Worm (Caenorhabditis elegans): ENCODE results near the gene cdc-25.2.

cdc-25.2 gene

DNA sequence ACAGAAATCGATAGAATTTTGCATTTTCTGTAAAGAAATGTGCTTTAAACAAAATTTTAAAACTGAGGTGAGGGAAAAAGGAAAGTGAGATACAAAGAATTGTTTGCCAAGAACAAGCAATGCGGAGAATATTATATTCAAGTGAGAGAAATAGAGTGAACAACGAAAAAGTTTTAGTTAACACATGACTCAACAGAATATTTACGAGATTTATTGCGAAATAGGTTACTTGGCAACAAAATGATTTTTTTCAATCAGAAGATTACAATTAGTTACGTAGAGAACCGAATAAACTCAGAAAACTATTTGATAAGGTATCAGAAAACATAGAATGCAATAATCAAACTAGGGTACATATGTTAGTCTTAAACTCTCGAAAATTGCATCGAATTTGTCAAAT, 54.6 kb downstream of the cdc-25.2 start, which contains the start of gene nhr-117:
Gene nhr-117, minus strand, starts transcription at position 27 of the 400 bp plus-strand sequence.
- TF ChIP-seq T07F8.4 (tag; optimal IDR thresholded peaks at IDR 0.05), result no peak
- TF ChIP-seq cebp-1 (GFP tag; IDR thresholded peaks at IDR 0.05), result peak; percentile 86
- TF ChIP-seq cebp-1 (tag; optimal IDR thresholded peaks at IDR 0.05), result peak; percentile 95
- no peak for TF ChIP-seq T26A5.8 (tag; optimal IDR thresholded peaks at IDR 0.05)
- peak; percentile 1 for TF ChIP-seq attf-5 (GFP tag; optimal IDR thresholded peaks at IDR 0.05)
- TF ChIP-seq aptf-2 (GFP tag; conservative IDR thresholded peaks at IDR 0.05), result no peak
- TF ChIP-seq madf-3 (GFP tag; IDR thresholded peaks at IDR 0.05), result no peak
- no peak for TF ChIP-seq dpl-1 (GFP tag; optimal IDR thresholded peaks at IDR 0.05)
- TF ChIP-seq ceh-79 (tag; optimal IDR thresholded peaks at IDR 0.05), result no peak
- TF ChIP-seq let-607 (tag; optimal IDR thresholded peaks at IDR 0.05), result no peak
- no peak for TF ChIP-seq dpff-1 (tag; optimal IDR thresholded peaks at IDR 0.05)
- TF ChIP-seq gei-17 (GFP tag; optimal IDR thresholded peaks at IDR 0.05), result no peak
- TF ChIP-seq F39B2.1 (GFP tag; IDR thresholded peaks at IDR 0.05), result no peak
- TF ChIP-seq hsf-1 (GFP tag; IDR thresholded peaks at IDR 0.05), result no peak
- no peak for TF ChIP-seq dox-1 (GFP tag; IDR thresholded peaks at IDR 0.05)

DNA sequence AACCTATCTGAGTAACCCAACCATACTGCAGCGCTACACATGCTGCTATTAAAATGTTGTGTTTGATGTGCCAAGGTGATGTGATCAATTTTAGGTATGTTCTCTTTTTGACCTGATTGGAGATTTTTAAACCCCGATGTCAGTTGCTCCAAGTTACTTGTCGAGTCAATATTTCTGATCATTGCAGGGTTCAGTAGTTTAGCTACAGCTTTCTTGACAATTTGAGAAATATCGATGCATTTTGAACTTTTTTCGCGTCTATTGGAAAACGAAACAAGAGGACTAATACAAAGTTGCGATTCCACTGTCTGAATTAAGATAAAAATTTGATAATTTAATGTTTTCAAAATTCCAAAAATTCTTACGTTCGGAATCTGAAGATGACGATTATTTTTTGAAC, 56.6 kb downstream of the cdc-25.2 start:
- TF ChIP-seq snpc-3.4 (tag; optimal IDR thresholded peaks at IDR 0.05) (no peak), zfh-2 (GFP tag; conservative IDR thresholded peaks at IDR 0.05) (no peak), aptf-3 (GFP tag; IDR thresholded peaks at IDR 0.05) (no peak), hmg-20 (GFP tag; IDR thresholded peaks at IDR 0.05) (no peak), mcd-1 (GFP tag; IDR thresholded peaks at IDR 0.05) (no peak), dox-1 (GFP tag; IDR thresholded peaks at IDR 0.05) (no peak), athp-1 (tag; optimal IDR thresholded peaks at IDR 0.05) (no peak), Y53F4B.3 (GFP tag; IDR thresholded peaks at IDR 0.05) (no peak), ztf-22 (GFP tag; optimal IDR thresholded peaks at IDR 0.05) (no peak), nhr-179 (tag; optimal IDR thresholded peaks at IDR 0.05) (no peak), hlh-12 (tag; optimal IDR thresholded peaks at IDR 0.05) (no peak), mel-28 (tag; optimal IDR thresholded peaks at IDR 0.05; ENCODE audit: borderline replicate concordance) (no peak)

DNA sequence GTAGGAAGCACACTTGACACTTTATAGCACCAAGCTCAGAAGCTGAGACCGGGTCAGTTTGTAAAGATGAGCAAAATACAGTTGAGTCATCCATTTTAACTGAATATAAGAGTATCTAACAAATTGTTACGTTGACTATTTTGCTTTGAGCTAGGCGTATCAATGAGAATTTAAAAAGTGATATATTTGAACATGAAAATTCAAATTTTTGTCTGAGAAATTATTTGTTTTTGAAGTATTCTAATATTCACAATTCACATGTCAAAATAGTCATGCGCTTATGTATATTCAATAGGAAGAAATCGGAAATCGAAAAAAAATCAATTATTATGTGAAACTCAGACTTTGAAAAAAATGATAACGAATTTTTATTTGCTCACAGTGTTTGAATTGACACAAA, 57.5 kb downstream of the cdc-25.2 start, which contains the start of gene nhr-110:
Gene nhr-110, minus strand, starts transcription at position 101 of the 400 bp plus-strand sequence.
- no peak for TF ChIP-seq let-526 (GFP tag; IDR thresholded peaks at IDR 0.05)
- TF ChIP-seq T26A5.8 (tag; optimal IDR thresholded peaks at IDR 0.05), result no peak
- no peak for TF ChIP-seq F10E7.11 (tag; optimal IDR thresholded peaks at IDR 0.05)
- TF ChIP-seq rpc-1 (optimal IDR thresholded peaks at IDR 0.05), result no peak
- TF ChIP-seq rpc-1 (tag; optimal IDR thresholded peaks at IDR 0.05), result no peak
- no peak for TF ChIP-seq hmg-1.2 (GFP tag; IDR thresholded peaks at IDR 0.05)
- TF ChIP-seq repo-1 (tag; optimal IDR thresholded peaks at IDR 0.05), result no peak
- TF ChIP-seq ceh-79 (tag; optimal IDR thresholded peaks at IDR 0.05), result no peak
- TF ChIP-seq D2030.7 (GFP tag; IDR thresholded peaks at IDR 0.05), result no peak
- no peak for TF ChIP-seq sptf-2 (GFP tag; optimal IDR thresholded peaks at IDR 0.05)
- TF ChIP-seq ztf-3 (GFP tag; optimal IDR thresholded peaks at IDR 0.05), result no peak
- TF ChIP-seq pha-4 (tag; optimal IDR thresholded peaks at IDR 0.05), result no peak
- TF ChIP-seq C17E4.6 (GFP tag; IDR thresholded peaks at IDR 0.05), result no peak
- no peak for TF ChIP-seq bed-1 (GFP tag; IDR thresholded peaks at IDR 0.05)
- TF ChIP-seq aptf-2 (GFP tag; conservative IDR thresholded peaks at IDR 0.05), result no peak
- TF ChIP-seq lin-26 (GFP tag; IDR thresholded peaks at IDR 0.05), result no peak
- no peak for TF ChIP-seq F39B2.1 (GFP tag; IDR thresholded peaks at IDR 0.05)
- TF ChIP-seq dox-1 (GFP tag; IDR thresholded peaks at IDR 0.05), result no peak
